Worm (Caenorhabditis elegans) whole organism, late embryonic: ENCODE measurements around the gene npp-15.

Experiments
- ama-1 ChIP-seq: fragments of 150-350 bp; optimal IDR thresholded peaks from 2 replicates; lab custom pipeline; 2014
- ceh-48 ChIP-seq: sonication (generic microtip); optimal IDR thresholded peaks from 2 replicates; lab custom pipeline; 2016; ENCODE audit warnings: missing genetic modification characterization, inconsistent platforms, missing compliant biosample characterization
- pag-3 ChIP-seq: sonication (generic microtip); optimal IDR thresholded peaks from 2 replicates; lab custom pipeline; 2016; ENCODE audit warnings: missing compliant biosample characterization, missing genetic modification characterization, borderline replicate concordance

DNA sequence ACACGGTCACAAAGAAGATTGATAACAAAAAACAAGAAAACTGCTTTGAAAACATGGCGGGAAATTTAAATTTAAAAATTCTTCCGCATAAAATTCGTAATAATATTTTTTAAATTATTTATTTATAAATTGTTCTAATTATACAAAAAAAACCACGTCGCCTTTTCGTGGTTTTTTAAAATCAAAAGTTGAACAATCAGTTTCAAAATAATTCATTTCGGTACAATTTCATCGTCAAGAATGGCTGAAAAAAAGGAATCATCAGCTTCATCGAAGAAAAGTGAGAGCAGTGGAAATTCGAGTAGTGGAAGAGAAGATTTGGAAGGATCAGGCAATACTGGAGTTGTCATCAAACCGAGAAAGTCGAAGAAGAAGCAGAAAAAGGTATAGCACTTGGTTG is 40.3 kb downstream of the npp-15 start, which contains the start of the genes F54H12.8 and F54H12.7:
- TF ChIP-seq ama-1 (lab: Kevin White, UChicago) = no peak
- TF ChIP-seq pag-3 (tag; lab: Kevin White, UChicago) = no peak
- TF ChIP-seq ceh-48 (tag; lab: Kevin White, UChicago) = no peak
